Worm (Caenorhabditis elegans): ENCODE results near the gene C44H9.7.

C44H9.7 gene

DNA sequence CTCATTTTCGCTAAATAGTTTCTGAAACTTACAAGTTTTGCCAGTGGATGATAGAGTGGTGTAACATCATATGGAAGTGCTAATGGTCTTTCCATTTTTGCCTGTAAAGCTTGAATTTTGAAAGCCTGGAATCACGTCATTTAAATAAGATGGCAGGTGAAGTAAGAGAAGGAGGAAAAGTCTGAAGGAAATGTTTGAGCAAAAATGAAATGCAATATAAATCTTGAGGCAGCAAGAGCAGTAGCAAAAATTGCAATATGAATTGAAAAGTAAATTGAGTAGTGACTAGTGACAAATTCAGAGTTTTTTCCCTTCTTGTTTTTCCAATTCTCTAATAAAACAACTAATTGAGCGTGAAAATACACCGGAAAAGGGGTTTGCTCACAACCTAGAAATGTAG lies 31.2 kb upstream of the C44H9.7 start, which contains the start of gene glb-24:
Gene glb-24, minus strand, starts transcription at position 101 of the 400 bp plus-strand sequence.
- no peak for TF ChIP-seq fkh-10 (GFP tag; optimal IDR thresholded peaks at IDR 0.05)
- no peak for TF ChIP-seq sox-2 (GFP tag; IDR thresholded peaks at IDR 0.05)
- TF ChIP-seq fax-1 (tag; optimal IDR thresholded peaks at IDR 0.05) = no peak
- no peak for TF ChIP-seq ets-4 (tag; optimal IDR thresholded peaks at IDR 0.05)
- no peak for TF ChIP-seq npax-4 (tag; optimal IDR thresholded peaks at IDR 0.05)
- no peak for TF ChIP-seq ama-1 (optimal IDR thresholded peaks at IDR 0.05)
- TF ChIP-seq ceh-48 (tag; optimal IDR thresholded peaks at IDR 0.05) = no peak

DNA sequence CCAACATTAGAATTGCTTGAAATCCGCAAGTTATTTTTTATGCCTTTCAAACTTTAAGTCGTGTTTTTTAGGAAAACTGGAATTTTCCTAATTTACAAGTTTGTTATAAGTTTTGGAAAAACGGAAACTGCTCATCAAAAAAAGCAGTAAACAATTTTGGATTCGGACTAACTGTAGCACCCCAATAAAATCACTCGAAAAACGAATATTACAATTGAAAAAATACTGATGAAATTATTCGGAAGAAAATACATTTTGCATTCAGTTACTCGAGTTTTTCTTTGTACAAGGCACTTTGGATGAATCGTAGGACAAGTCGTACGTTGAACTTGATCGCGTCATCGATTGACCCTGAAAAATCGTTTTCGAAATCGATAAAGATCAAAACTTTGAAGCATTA lies 27.7 kb upstream of the C44H9.7 start:
- no peak for TF ChIP-seq gmeb-2 (tag; optimal IDR thresholded peaks at IDR 0.05)
- TF ChIP-seq lin-11 (tag; optimal IDR thresholded peaks at IDR 0.05) = no peak
- no peak for TF ChIP-seq che-1 (tag; optimal IDR thresholded peaks at IDR 0.05)
- TF ChIP-seq K09A11.1 (tag; optimal IDR thresholded peaks at IDR 0.05; ENCODE audit: insufficient read depth) = no peak
- TF ChIP-seq T23F11.4 (GFP tag; optimal IDR thresholded peaks at IDR 0.05) = no peak
- TF ChIP-seq ceh-14 (tag; optimal IDR thresholded peaks at IDR 0.05) = no peak
- no peak for TF ChIP-seq mec-3 (tag; optimal IDR thresholded peaks at IDR 0.05; ENCODE audit: borderline replicate concordance)
- TF ChIP-seq pax-1 (tag; optimal IDR thresholded peaks at IDR 0.05) = no peak
- TF ChIP-seq zip-5 (tag; optimal IDR thresholded peaks at IDR 0.05) = no peak
- no peak for TF ChIP-seq hlh-15 (tag; optimal IDR thresholded peaks at IDR 0.05)
- no peak for TF ChIP-seq fkh-10 (GFP tag; optimal IDR thresholded peaks at IDR 0.05)
- TF ChIP-seq nhr-11 (tag; optimal IDR thresholded peaks at IDR 0.05) = no peak
- TF ChIP-seq fax-1 (tag; optimal IDR thresholded peaks at IDR 0.05) = no peak
- TF ChIP-seq ets-4 (tag; optimal IDR thresholded peaks at IDR 0.05) = no peak
- TF ChIP-seq sdc-2 (tag; optimal IDR thresholded peaks at IDR 0.05) = no peak
- no peak for TF ChIP-seq eyg-1 (tag; optimal IDR thresholded peaks at IDR 0.05)
- no peak for TF ChIP-seq elt-2 (tag; optimal IDR thresholded peaks at IDR 0.05)
- no peak for TF ChIP-seq syd-9 (tag; optimal IDR thresholded peaks at IDR 0.05)
- no peak for TF ChIP-seq ceh-31 (tag; optimal IDR thresholded peaks at IDR 0.05)

DNA sequence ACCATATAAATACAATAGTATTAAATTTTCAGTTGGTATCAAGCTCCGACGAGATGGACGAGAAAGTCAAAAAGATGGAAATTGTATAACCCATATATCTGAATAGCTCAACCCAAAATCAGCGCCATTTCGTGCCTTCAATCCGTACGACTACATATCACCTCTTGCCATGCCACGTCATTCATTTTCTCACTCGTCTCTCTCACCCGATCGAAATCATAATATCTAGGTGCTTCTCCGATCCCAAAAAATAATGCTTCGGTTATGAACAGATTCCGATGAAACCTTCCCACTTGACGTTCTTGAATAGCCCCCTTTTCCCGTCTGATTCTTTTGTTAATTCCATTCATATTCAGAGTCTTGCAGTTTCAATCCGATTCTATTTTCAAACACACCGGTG lies 26.7 kb upstream of the C44H9.7 start:
- no peak for TF ChIP-seq elt-2 (tag; optimal IDR thresholded peaks at IDR 0.05)
- no peak for TF ChIP-seq ceh-24 (tag; optimal IDR thresholded peaks at IDR 0.05)
- TF ChIP-seq pqm-1 (tag; optimal IDR thresholded peaks at IDR 0.05) = no peak
- no peak for TF ChIP-seq che-1 (tag; optimal IDR thresholded peaks at IDR 0.05)
- no peak for TF ChIP-seq ceh-2 (tag; optimal IDR thresholded peaks at IDR 0.05)
- no peak for TF ChIP-seq tbx-7 (tag; optimal IDR thresholded peaks at IDR 0.05)
- no peak for TF ChIP-seq pag-3 (tag; optimal IDR thresholded peaks at IDR 0.05; ENCODE audit: borderline replicate concordance)
- no peak for TF ChIP-seq ceh-31 (tag; optimal IDR thresholded peaks at IDR 0.05)
- TF ChIP-seq mec-3 (tag; optimal IDR thresholded peaks at IDR 0.05; ENCODE audit: borderline replicate concordance) = no peak
- TF ChIP-seq gmeb-2 (tag; optimal IDR thresholded peaks at IDR 0.05) = no peak
- TF ChIP-seq odd-2 (tag; optimal IDR thresholded peaks at IDR 0.05) = no peak

DNA sequence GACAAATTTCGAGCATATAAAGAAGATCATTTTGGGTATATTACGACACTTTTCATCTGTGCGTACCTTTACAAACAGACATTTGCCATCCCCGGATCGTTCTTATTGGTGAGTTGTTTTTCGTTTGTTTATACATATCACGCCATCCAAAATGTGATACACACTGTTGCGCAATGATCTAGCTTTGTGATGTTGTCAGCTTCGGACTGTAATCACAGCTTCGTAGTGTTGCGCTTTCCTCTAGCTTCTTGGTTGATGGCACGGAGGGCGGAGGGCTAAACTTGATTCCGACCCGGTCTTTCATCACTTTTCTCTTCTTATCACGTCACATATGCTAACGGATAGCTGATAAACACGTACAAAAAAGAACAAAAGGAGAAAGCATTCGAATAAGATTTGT lies 24.7 kb upstream of the C44H9.7 start:
- no peak for TF ChIP-seq ceh-30 (tag; optimal IDR thresholded peaks at IDR 0.05)
- no peak for TF ChIP-seq npax-4 (tag; optimal IDR thresholded peaks at IDR 0.05)
- TF ChIP-seq nhr-11 (tag; optimal IDR thresholded peaks at IDR 0.05) = no peak
- TF ChIP-seq zip-5 (tag; optimal IDR thresholded peaks at IDR 0.05) = no peak
- no peak for TF ChIP-seq pha-2 (tag; optimal IDR thresholded peaks at IDR 0.05)
- TF ChIP-seq dmd-4 (tag; optimal IDR thresholded peaks at IDR 0.05; ENCODE audit: borderline replicate concordance) = no peak
- no peak for TF ChIP-seq nfya-1 (tag; optimal IDR thresholded peaks at IDR 0.05)
- no peak for TF ChIP-seq unc-3 (GFP tag; conservative IDR thresholded peaks at IDR 0.05)
- TF ChIP-seq unc-3 (tag; optimal IDR thresholded peaks at IDR 0.05) = no peak
- TF ChIP-seq madf-2 (tag; optimal IDR thresholded peaks at IDR 0.05) = no peak
- TF ChIP-seq pat-9 (tag; optimal IDR thresholded peaks at IDR 0.05) = no peak
- no peak for TF ChIP-seq lim-6 (tag; optimal IDR thresholded peaks at IDR 0.05)
- no peak for TF ChIP-seq K02D7.2 (tag; optimal IDR thresholded peaks at IDR 0.05)
- no peak for TF ChIP-seq fax-1 (tag; optimal IDR thresholded peaks at IDR 0.05)
- no peak for TF ChIP-seq ref-2 (tag; optimal IDR thresholded peaks at IDR 0.05)
